Fruit fly (Drosophila melanogaster): ENCODE results near the gene CG14439.

Gene CG14439

dm6 chrX:6793390-6793789, 46.0 kb downstream of the CG14439 start:
- TF ChIP-seq h (optimal IDR thresholded peaks at IDR 0.05) (no peak), Sin3A (optimal IDR thresholded peaks at IDR 0.05) (no peak), psq (optimal IDR thresholded peaks at IDR 0.05) (no peak), ttk (optimal IDR thresholded peaks at IDR 0.05) (no peak)

- no peak for TF ChIP-seq ttk (optimal IDR thresholded peaks at IDR 0.05)
These were observed 46.8 kb downstream of the CG14439 start for dm6 chrX:6794190-6794589.

dm6 chrX:6794826-6795225, 47.5 kb downstream of the CG14439 start:
- TF ChIP-seq ttk (optimal IDR thresholded peaks at IDR 0.05), result no peak
- TF ChIP-seq h (optimal IDR thresholded peaks at IDR 0.05), result no peak
- TF ChIP-seq psq (optimal IDR thresholded peaks at IDR 0.05), result no peak
- TF ChIP-seq Sin3A (optimal IDR thresholded peaks at IDR 0.05), result no peak
- no peak for TF ChIP-seq insv (optimal IDR thresholded peaks at IDR 0.05)
- no peak for TF ChIP-seq Myc (optimal IDR thresholded peaks at IDR 0.05)

- TF ChIP-seq Myc (optimal IDR thresholded peaks at IDR 0.05), result no peak
- TF ChIP-seq insv (optimal IDR thresholded peaks at IDR 0.05), result no peak
- TF ChIP-seq ttk (optimal IDR thresholded peaks at IDR 0.05), result no peak
- TF ChIP-seq Sin3A (optimal IDR thresholded peaks at IDR 0.05), result no peak
- no peak for TF ChIP-seq h (optimal IDR thresholded peaks at IDR 0.05)
- TF ChIP-seq psq (optimal IDR thresholded peaks at IDR 0.05), result no peak
These were observed 48.8 kb downstream of the CG14439 start for dm6 chrX:6795987-6796691.

- no peak for TF ChIP-seq ttk (optimal IDR thresholded peaks at IDR 0.05)
- TF ChIP-seq Sin3A (optimal IDR thresholded peaks at IDR 0.05), result no peak
- TF ChIP-seq Myc (optimal IDR thresholded peaks at IDR 0.05), result no peak
- TF ChIP-seq psq (optimal IDR thresholded peaks at IDR 0.05), result no peak
- no peak for TF ChIP-seq h (optimal IDR thresholded peaks at IDR 0.05)
- no peak for TF ChIP-seq insv (optimal IDR thresholded peaks at IDR 0.05)
These were observed 49.6 kb downstream of the CG14439 start for dm6 chrX:6796972-6797371.

dm6 chrX:6799261-6800022, 52.1 kb downstream of the CG14439 start:
- TF ChIP-seq h (optimal IDR thresholded peaks at IDR 0.05), result no peak
- TF ChIP-seq Sin3A (optimal IDR thresholded peaks at IDR 0.05), result no peak
- no peak for TF ChIP-seq psq (optimal IDR thresholded peaks at IDR 0.05)
- TF ChIP-seq insv (optimal IDR thresholded peaks at IDR 0.05), result no peak
- TF ChIP-seq ttk (optimal IDR thresholded peaks at IDR 0.05), result no peak
- TF ChIP-seq Myc (optimal IDR thresholded peaks at IDR 0.05), result no peak

- no peak for TF ChIP-seq h (optimal IDR thresholded peaks at IDR 0.05)
- TF ChIP-seq psq (optimal IDR thresholded peaks at IDR 0.05), result no peak
- TF ChIP-seq Sin3A (optimal IDR thresholded peaks at IDR 0.05), result no peak
- TF ChIP-seq Myc (optimal IDR thresholded peaks at IDR 0.05), result no peak
- TF ChIP-seq ttk (optimal IDR thresholded peaks at IDR 0.05), result no peak
- no peak for TF ChIP-seq insv (optimal IDR thresholded peaks at IDR 0.05)
These were observed 53.5 kb downstream of the CG14439 start for dm6 chrX:6800726-6801296.

- TF ChIP-seq h (optimal IDR thresholded peaks at IDR 0.05) (no peak), insv (optimal IDR thresholded peaks at IDR 0.05) (no peak), ttk (optimal IDR thresholded peaks at IDR 0.05) (no peak), psq (optimal IDR thresholded peaks at IDR 0.05) (no peak), Sin3A (optimal IDR thresholded peaks at IDR 0.05) (no peak), Myc (optimal IDR thresholded peaks at IDR 0.05) (no peak)
These were observed 55.2 kb downstream of the CG14439 start for dm6 chrX:6802376-6803080.

- TF ChIP-seq h (optimal IDR thresholded peaks at IDR 0.05), result no peak
- TF ChIP-seq ttk (optimal IDR thresholded peaks at IDR 0.05), result no peak
These were observed 56.0 kb downstream of the CG14439 start, which contains the start of the genes C3G and pod1 for dm6 chrX:6803312-6803794. Gene C3G (minus strand): TSS chrX:6803593. Gene pod1 (plus strand): TSS chrX:6803684.

- TF ChIP-seq Myc (optimal IDR thresholded peaks at IDR 0.05) (no peak), psq (optimal IDR thresholded peaks at IDR 0.05) (no peak), Sin3A (optimal IDR thresholded peaks at IDR 0.05) (no peak), ttk (optimal IDR thresholded peaks at IDR 0.05) (no peak), insv (optimal IDR thresholded peaks at IDR 0.05) (no peak), h (optimal IDR thresholded peaks at IDR 0.05) (no peak)
These were observed 56.6 kb downstream of the CG14439 start for dm6 chrX:6803880-6804484.

- TF ChIP-seq insv (optimal IDR thresholded peaks at IDR 0.05) (no peak), h (optimal IDR thresholded peaks at IDR 0.05) (no peak), Sin3A (optimal IDR thresholded peaks at IDR 0.05) (no peak), ttk (optimal IDR thresholded peaks at IDR 0.05) (no peak), psq (optimal IDR thresholded peaks at IDR 0.05) (no peak), Myc (optimal IDR thresholded peaks at IDR 0.05) (no peak)
These were observed 57.3 kb downstream of the CG14439 start for dm6 chrX:6804485-6805295.

Data from Kc167 (cell line).